Worm (Caenorhabditis elegans): ENCODE measurements around the gene tbcc-1.

Gene tbcc-1

DNA sequence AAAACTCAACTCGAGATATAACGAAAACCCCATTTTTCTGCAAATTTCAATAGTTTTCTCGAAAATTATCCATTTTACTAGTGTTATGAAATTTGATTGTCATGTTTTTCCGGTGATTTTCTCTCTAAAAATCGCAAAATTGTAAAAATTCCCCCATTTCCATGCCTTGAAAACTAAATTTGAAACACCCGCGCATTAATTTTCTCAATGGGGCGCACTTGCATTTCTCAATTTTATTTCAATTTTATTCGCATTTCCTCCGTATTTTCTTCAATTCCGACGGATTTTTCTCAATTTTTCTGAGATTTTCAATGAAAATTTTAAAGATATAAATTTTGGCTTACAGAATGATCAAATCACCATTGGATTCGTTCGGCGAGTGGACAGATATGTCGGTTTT is 16.8 kb downstream of the tbcc-1 start, which contains the start of gene Y71H2AM.3 (continued):
- TF ChIP-seq elt-2 (tag; optimal IDR thresholded peaks at IDR 0.05) (no peak), tbx-2 (tag; optimal IDR thresholded peaks at IDR 0.05) (peak; percentile 35), aly-2 (tag; optimal IDR thresholded peaks at IDR 0.05) (no peak), lin-39 (tag; optimal IDR thresholded peaks at IDR 0.05) (no peak), ceh-8 (GFP tag; optimal IDR thresholded peaks at IDR 0.05) (no peak), ces-1 (GFP tag; optimal IDR thresholded peaks at IDR 0.05) (no peak), fkh-10 (GFP tag; optimal IDR thresholded peaks at IDR 0.05) (no peak), ama-1 (optimal IDR thresholded peaks at IDR 0.05) (peak; percentile 1), unc-130 (tag; optimal IDR thresholded peaks at IDR 0.05) (no peak), swsn-7 (tag; optimal IDR thresholded peaks at IDR 0.05) (peak; percentile 41), nhr-90 (tag; optimal IDR thresholded peaks at IDR 0.05; ENCODE audit: poor library complexity) (peak; percentile 30), C04F5.9 (tag; optimal IDR thresholded peaks at IDR 0.05) (peak; percentile 40), mdl-1 (tag; optimal IDR thresholded peaks at IDR 0.05) (no peak), isw-1 (GFP tag; IDR thresholded peaks at IDR 0.05) (no peak; the same call in 1 of the 2 replicates), zip-4 (GFP tag; optimal IDR thresholded peaks at IDR 0.05) (peak; percentile 10), dsc-1 (tag; optimal IDR thresholded peaks at IDR 0.05) (peak; percentile 62), nhr-12 (tag; optimal IDR thresholded peaks at IDR 0.05) (no peak), pax-3 (tag; optimal IDR thresholded peaks at IDR 0.05) (no peak), F16B12.6 (tag; optimal IDR thresholded peaks at IDR 0.05) (peak; percentile 37), efl-1 (optimal IDR thresholded peaks at IDR 0.05) (peak; percentile 95 to 96), efl-1 (GFP tag; optimal IDR thresholded peaks at IDR 0.05 in 1 of 2) (peak; percentile 95 to 99), hpl-2 (GFP tag; optimal IDR thresholded peaks at IDR 0.05) (no peak), nhr-20 (tag; optimal IDR thresholded peaks at IDR 0.05) (peak; percentile 27), ceh-88 (GFP tag; IDR thresholded peaks at IDR 0.05) (no peak), nhr-76 (tag; optimal IDR thresholded peaks at IDR 0.05) (no peak), nhr-85 (tag) (no peak), mab-9 (GFP tag; IDR thresholded peaks at IDR 0.05) (no peak), Y116A8C.19 (tag; optimal IDR thresholded peaks at IDR 0.05; ENCODE audit: borderline replicate concordance) (no peak), nhr-19 (GFP tag; conservative IDR thresholded peaks at IDR 0.05) (peak; percentile 51), sup-37 (GFP tag; optimal IDR thresholded peaks at IDR 0.05) (no peak), nhr-28 (tag; optimal IDR thresholded peaks at IDR 0.05) (no peak), elt-3 (tag; optimal IDR thresholded peaks at IDR 0.05) (peak in 1 of 6 experiments; percentile 37), lin-14 (GFP tag; optimal IDR thresholded peaks at IDR 0.05) (no peak), lin-13 (GFP tag; optimal IDR thresholded peaks at IDR 0.05) (peak; percentile 23), ztf-11 (tag; optimal IDR thresholded peaks at IDR 0.05) (no peak), dpl-1 (GFP tag; optimal IDR thresholded peaks at IDR 0.05) (peak; percentile 92 to 94 (median 93)), unc-86 (tag; optimal IDR thresholded peaks at IDR 0.05) (peak; percentile 23), mep-1 (tag; optimal IDR thresholded peaks at IDR 0.05) (peak; percentile 70), unc-98 (GFP tag; IDR thresholded peaks at IDR 0.05) (no peak), irx-1 (tag; optimal IDR thresholded peaks at IDR 0.05) (no peak), lin-15B (tag; optimal IDR thresholded peaks at IDR 0.05) (peak; percentile 48), jun-1 (tag; optimal IDR thresholded peaks at IDR 0.05) (peak; percentile 11)

DNA sequence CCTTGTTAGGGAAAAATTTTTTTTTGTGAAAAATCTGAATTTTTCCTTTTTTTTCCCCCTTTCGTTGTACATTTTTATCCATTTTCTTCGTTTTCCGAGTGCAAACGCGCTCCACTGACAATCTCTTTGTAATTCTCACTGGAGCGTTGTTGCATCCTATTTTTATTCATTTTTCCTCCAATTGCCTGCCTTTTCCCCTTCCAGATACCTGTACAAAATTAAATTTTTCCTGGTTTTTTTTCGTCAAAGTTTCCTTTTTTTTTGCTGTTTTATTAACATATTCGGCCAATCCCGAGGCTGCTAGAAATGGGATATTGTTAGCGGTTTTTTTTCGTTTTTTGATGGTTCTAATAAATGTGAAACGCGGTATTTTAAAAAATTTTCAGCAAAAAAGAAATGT is 23.2 kb downstream of the tbcc-1 start:
- TF ChIP-seq efl-1 (optimal IDR thresholded peaks at IDR 0.05) (peak; percentile 5 to 6), efl-1 (GFP tag; optimal IDR thresholded peaks at IDR 0.05 in 1 of 2) (no peak), snu-23 (GFP tag; optimal IDR thresholded peaks at IDR 0.05) (no peak), aly-2 (tag; optimal IDR thresholded peaks at IDR 0.05) (peak; percentile 23), Y116A8C.19 (tag; optimal IDR thresholded peaks at IDR 0.05; ENCODE audit: borderline replicate concordance) (no peak), unc-130 (tag; optimal IDR thresholded peaks at IDR 0.05) (no peak), nhr-11 (tag; optimal IDR thresholded peaks at IDR 0.05) (no peak), nhr-28 (tag; optimal IDR thresholded peaks at IDR 0.05) (no peak), nhr-71 (tag; optimal IDR thresholded peaks at IDR 0.05) (peak; percentile 7), unc-86 (tag; optimal IDR thresholded peaks at IDR 0.05) (no peak), jun-1 (tag; optimal IDR thresholded peaks at IDR 0.05) (no peak), skn-1 (tag; optimal IDR thresholded peaks at IDR 0.05) (no peak), nhr-90 (tag; optimal IDR thresholded peaks at IDR 0.05; ENCODE audit: poor library complexity) (no peak)

Data from whole organism, L1 larva.